Fruit fly (Drosophila melanogaster): Measurements from ENCODE around the gene Grip.

Grip gene

DNA sequence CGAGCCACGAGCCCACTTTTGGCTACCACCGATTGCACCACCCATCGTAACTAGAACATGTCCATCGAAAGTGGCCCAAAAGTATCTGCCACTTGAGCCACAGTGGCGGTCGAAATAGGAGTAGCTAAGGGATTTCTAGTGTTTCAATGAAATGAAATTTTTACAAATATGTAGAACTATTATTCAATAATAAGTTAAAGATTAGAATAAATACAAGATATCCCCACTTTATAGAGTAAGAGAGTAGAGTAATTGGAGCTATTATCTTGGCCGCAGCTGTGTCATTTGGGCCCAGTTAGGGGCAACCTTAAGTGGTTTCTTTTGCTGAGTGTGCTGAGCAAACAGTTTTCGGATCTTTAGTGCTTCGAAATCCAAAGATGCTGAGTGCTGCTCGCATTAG is 23.3 kb downstream of the Grip start (continued):
- TF ChIP-seq CG9727 (GFP tag; optimal IDR thresholded peaks at IDR 0.05) (peak; percentile 2), CG7271 (tag; optimal IDR thresholded peaks at IDR 0.05) (no peak), CG3163 (GFP tag; optimal IDR thresholded peaks at IDR 0.05) (no peak), Hr51 (GFP tag; optimal IDR thresholded peaks at IDR 0.05) (peak in 1 of 2 experiments; percentile 63), wdn (GFP tag; IDR thresholded peaks at IDR 0.05) (no peak), Awh (GFP tag; IDR thresholded peaks at IDR 0.05) (0 out of 2 replicates have a peak, but pooled peaks have one; percentile 37), Hr78 (GFP tag; optimal IDR thresholded peaks at IDR 0.05) (no peak), CG2678 (tag; optimal IDR thresholded peaks at IDR 0.05) (peak; percentile 63), exex (tag; optimal IDR thresholded peaks at IDR 0.05) (no peak), z (GFP tag; IDR thresholded peaks at IDR 0.05) (no peak), Blimp-1 (GFP tag; optimal IDR thresholded peaks at IDR 0.05) (peak; percentile 49), CG12659 (GFP tag; optimal IDR thresholded peaks at IDR 0.05) (peak; percentile 33), CG15479 (GFP tag; optimal IDR thresholded peaks at IDR 0.05) (no peak), slou (GFP tag; optimal IDR thresholded peaks at IDR 0.05) (no peak), CG9932 (GFP tag; IDR thresholded peaks at IDR 0.05) (no peak), CG30403 (GFP tag; optimal IDR thresholded peaks at IDR 0.05) (peak; percentile 33), esg (GFP tag; conservative IDR thresholded peaks at IDR 0.05) (0 out of 2 replicates have a peak, but pooled peaks have one; percentile 14), E2f1 (GFP tag; IDR thresholded peaks at IDR 0.05) (0 out of 2 replicates have a peak, but pooled peaks have one; percentile 21), CG7963 (GFP tag; IDR thresholded peaks at IDR 0.05; ENCODE audit: partially characterized antibody) (no peak), CG6689 (GFP tag; IDR thresholded peaks at IDR 0.05) (peak; percentile 69), CG16815 (GFP tag; optimal IDR thresholded peaks at IDR 0.05) (no peak), PHDP (tag; optimal IDR thresholded peaks at IDR 0.05) (peak; percentile 34), Dip2 (GFP tag; IDR thresholded peaks at IDR 0.05) (no peak), CG31224 (GFP tag; IDR thresholded peaks at IDR 0.05) (peak; percentile 40; the same call in 1 of the 2 replicates), CG2116 (GFP tag; optimal IDR thresholded peaks at IDR 0.05) (peak; percentile 9), shn (GFP tag; optimal IDR thresholded peaks at IDR 0.05) (no peak), Vsx1 (GFP tag; optimal IDR thresholded peaks at IDR 0.05) (no peak), CG11247 (GFP tag; IDR thresholded peaks at IDR 0.05) (no peak), Ptx1 (GFP tag; IDR thresholded peaks at IDR 0.05) (peak; percentile 66), Chrac-16 (GFP tag; optimal IDR thresholded peaks at IDR 0.05) (no peak), Ets97D (GFP tag; optimal IDR thresholded peaks at IDR 0.05) (no peak), CG4282 (GFP tag; optimal IDR thresholded peaks at IDR 0.05) (no peak), Dfd (GFP tag; optimal IDR thresholded peaks at IDR 0.05) (no peak), Asciz (GFP tag; optimal IDR thresholded peaks at IDR 0.05) (peak; percentile 41), dysf (GFP tag; IDR thresholded peaks at IDR 0.05) (peak; percentile 50; the same call in 2 of the 3 replicates), CG42726 (GFP tag; IDR thresholded peaks at IDR 0.05; ENCODE audit: partially characterized antibody) (no peak), klu (GFP tag; IDR thresholded peaks at IDR 0.05) (no peak), CG11456 (GFP tag; IDR thresholded peaks at IDR 0.05) (no peak), CG3065 (GFP tag; optimal IDR thresholded peaks at IDR 0.05) (no peak), CG8765 (GFP tag; IDR thresholded peaks at IDR 0.05) (no peak), Lhr (GFP tag; optimal IDR thresholded peaks at IDR 0.05) (no peak), GATAe (GFP tag; conservative IDR thresholded peaks at IDR 0.05) (no peak), CG12071 (GFP tag; optimal IDR thresholded peaks at IDR 0.05) (no peak), CG18764 (GFP tag; optimal IDR thresholded peaks at IDR 0.05) (no peak), H15 (GFP tag; IDR thresholded peaks at IDR 0.05) (no peak), crp (GFP tag; optimal IDR thresholded peaks at IDR 0.05) (no peak), en (GFP tag; optimal IDR thresholded peaks at IDR 0.05) (no peak), scrt (GFP tag; optimal IDR thresholded peaks at IDR 0.05) (no peak), sens (GFP tag) (peak; percentile 75), cad (GFP tag; optimal IDR thresholded peaks at IDR 0.05) (no peak), CG13123 (GFP tag; optimal IDR thresholded peaks at IDR 0.05) (no peak)
